Fruit fly (Drosophila melanogaster): ENCODE results near the gene amx.

Gene amx

DNA sequence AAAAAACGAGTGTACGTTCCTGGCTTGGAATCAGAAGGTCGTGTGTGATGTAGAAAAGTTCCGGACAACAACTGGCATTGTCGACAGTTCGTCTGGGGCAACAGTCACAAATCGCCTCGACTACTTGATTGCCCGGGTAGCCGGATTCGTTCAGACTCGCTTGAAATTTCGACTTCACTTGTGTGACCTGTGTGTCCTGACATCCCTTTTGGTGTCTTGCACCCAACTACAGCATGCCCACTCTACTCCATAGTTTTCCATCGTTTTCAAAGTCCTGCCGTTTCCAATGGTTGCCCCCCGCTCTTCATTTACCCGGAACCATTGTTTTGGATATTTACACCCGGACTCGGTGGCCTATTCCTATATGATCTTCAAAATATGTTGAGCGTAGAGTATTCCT is 20.5 kb upstream of the amx start, which contains the start of gene Erk7 (continued):
- TF ChIP-seq CG30020 (tag; optimal IDR thresholded peaks at IDR 0.05), result no peak

DNA sequence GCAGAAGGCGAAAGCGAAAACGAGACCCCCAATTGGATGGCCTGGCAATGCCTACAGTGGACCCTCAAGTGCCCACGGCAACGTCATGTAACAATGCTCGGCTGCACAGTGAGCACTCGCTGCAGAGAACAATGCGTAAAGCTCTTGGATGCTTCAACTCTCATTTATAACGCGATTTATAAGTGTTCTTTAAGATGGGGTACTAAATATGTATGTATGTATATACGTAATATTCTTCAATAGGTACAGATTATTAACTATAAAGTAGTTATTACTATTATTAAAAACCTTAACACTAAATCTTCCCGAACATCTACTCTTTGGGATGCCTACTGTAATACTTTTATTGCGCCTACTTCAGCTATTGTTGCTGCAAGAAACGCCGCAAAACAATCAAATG is 18.9 kb upstream of the amx start:
- TF ChIP-seq CG6689 (GFP tag; IDR thresholded peaks at IDR 0.05), result 0 out of 2 replicates have a peak, but pooled peaks have one; percentile 21
- no peak for TF ChIP-seq dpn (GFP tag; optimal IDR thresholded peaks at IDR 0.05)
- no peak for TF ChIP-seq CG17361 (GFP tag; IDR thresholded peaks at IDR 0.05)
- TF ChIP-seq CG3407 (GFP tag; optimal IDR thresholded peaks at IDR 0.05), result no peak
- TF ChIP-seq BtbVII (GFP tag; optimal IDR thresholded peaks at IDR 0.05), result no peak
- TF ChIP-seq ssp (GFP tag; IDR thresholded peaks at IDR 0.05), result no peak
- TF ChIP-seq CG7357 (GFP tag; IDR thresholded peaks at IDR 0.05), result no peak
- peak; percentile 69 for TF ChIP-seq grau (tag; optimal IDR thresholded peaks at IDR 0.05)
- no peak for TF ChIP-seq ato (GFP tag; IDR thresholded peaks at IDR 0.05; ENCODE audit: partially characterized antibody)
- TF ChIP-seq row (GFP tag; IDR thresholded peaks at IDR 0.05), result peak; percentile 33; the same call in 2 of the 3 replicates
- peak; percentile 23; the same call in 1 of the 2 replicates for TF ChIP-seq Drgx (GFP tag; IDR thresholded peaks at IDR 0.05)
- TF ChIP-seq Ets65A (GFP tag), result peak; percentile 5
- peak; percentile 24 for TF ChIP-seq Med (GFP tag)

DNA sequence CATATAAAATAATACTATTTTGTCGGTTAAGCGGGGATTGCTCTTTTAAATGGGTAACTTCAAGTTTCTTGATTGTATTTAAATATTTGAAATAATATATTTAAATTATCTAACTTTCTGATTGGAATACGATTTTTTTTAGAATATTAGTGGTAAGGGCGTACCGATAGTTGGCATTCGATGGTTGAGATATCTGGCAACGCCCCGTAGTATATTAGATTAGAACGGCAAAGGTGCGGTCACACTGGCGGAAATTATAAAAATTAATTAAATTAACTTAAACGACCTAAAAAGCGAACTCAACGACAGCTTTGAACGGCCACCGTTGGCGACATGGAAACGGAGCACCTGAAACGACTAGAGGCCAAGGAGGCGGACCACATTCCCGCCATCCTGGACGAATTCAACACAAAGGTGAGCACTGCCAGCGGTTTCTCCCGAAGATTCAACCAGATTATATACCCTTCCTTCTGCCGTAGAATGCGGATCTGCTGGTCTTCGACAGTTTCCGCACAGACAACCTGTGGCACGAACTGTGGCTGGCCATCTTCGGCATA is 8.9 kb upstream of the amx start, which contains the start of gene ric8a:
Gene ric8a, plus strand, starts transcription at position 205 of the 557 bp plus-strand sequence.
- no peak for TF ChIP-seq lov (optimal IDR thresholded peaks at IDR 0.05)
- no peak for TF ChIP-seq lov (GFP tag; IDR thresholded peaks at IDR 0.05)
- TF ChIP-seq twi (tag; optimal IDR thresholded peaks at IDR 0.05), result no peak
- no peak for TF ChIP-seq CG10543 (GFP tag; optimal IDR thresholded peaks at IDR 0.05)
- no peak for TF ChIP-seq hth (optimal IDR thresholded peaks at IDR 0.05)
- no peak for TF ChIP-seq CG31441 (GFP tag; IDR thresholded peaks at IDR 0.05)
- TF ChIP-seq CG17912 (GFP tag; optimal IDR thresholded peaks at IDR 0.05), result no peak
- peak; percentile 99 for TF ChIP-seq CG7745 (tag; optimal IDR thresholded peaks at IDR 0.05)
- no peak for TF ChIP-seq HmgD (GFP tag; optimal IDR thresholded peaks at IDR 0.05)
- TF ChIP-seq Spps (tag; optimal IDR thresholded peaks at IDR 0.05), result no peak
- TF ChIP-seq danr (GFP tag; IDR thresholded peaks at IDR 0.05), result no peak
- no peak for TF ChIP-seq CG2678 (tag; optimal IDR thresholded peaks at IDR 0.05)
- no peak for TF ChIP-seq Fer2 (tag; optimal IDR thresholded peaks at IDR 0.05)
- no peak for TF ChIP-seq slp2 (GFP tag; optimal IDR thresholded peaks at IDR 0.05)
- TF ChIP-seq tap (tag; optimal IDR thresholded peaks at IDR 0.05), result no peak
- no peak for TF ChIP-seq org-1 (GFP tag; optimal IDR thresholded peaks at IDR 0.05)
- TF ChIP-seq bcd (GFP tag; optimal IDR thresholded peaks at IDR 0.05), result no peak
- TF ChIP-seq CG4617 (GFP tag; optimal IDR thresholded peaks at IDR 0.05; ENCODE audit: borderline replicate concordance), result peak; percentile 82
- no peak for TF ChIP-seq gsb (GFP tag; IDR thresholded peaks at IDR 0.05)
- no peak for TF ChIP-seq Taf1 (GFP tag; IDR thresholded peaks at IDR 0.05)
- no peak for TF ChIP-seq Kr (GFP tag; optimal IDR thresholded peaks at IDR 0.05)
- peak; percentile 30 for TF ChIP-seq CG2129 (GFP tag; IDR thresholded peaks at IDR 0.05; ENCODE audit: partially characterized antibody)
- TF ChIP-seq pho (GFP tag; optimal IDR thresholded peaks at IDR 0.05), result no peak
- TF ChIP-seq CTCF (GFP tag; optimal IDR thresholded peaks at IDR 0.05), result peak; percentile 10
- TF ChIP-seq CG10959 (GFP tag; IDR thresholded peaks at IDR 0.05), result no peak
- no peak for TF ChIP-seq ewg (GFP tag; optimal IDR thresholded peaks at IDR 0.05)
- no peak for TF ChIP-seq NC2α (GFP tag; optimal IDR thresholded peaks at IDR 0.05)
- TF ChIP-seq CG6813 (GFP tag; optimal IDR thresholded peaks at IDR 0.05), result no peak
- peak; percentile 68 for TF ChIP-seq ato (GFP tag; IDR thresholded peaks at IDR 0.05; ENCODE audit: partially characterized antibody)
- TF ChIP-seq vvl (GFP tag; IDR thresholded peaks at IDR 0.05), result peak; percentile 38; the same call in 1 of the 2 replicates
- no peak for TF ChIP-seq gce (GFP tag; IDR thresholded peaks at IDR 0.05)
- no peak for TF ChIP-seq CHES-1-like (GFP tag; optimal IDR thresholded peaks at IDR 0.05)
- no peak for TF ChIP-seq CG4360 (GFP tag; IDR thresholded peaks at IDR 0.05)
- TF ChIP-seq B-H2 (GFP tag; optimal IDR thresholded peaks at IDR 0.05), result no peak
- no peak for TF ChIP-seq CG10462 (GFP tag; optimal IDR thresholded peaks at IDR 0.05)
- no peak for TF ChIP-seq Side (GFP tag; optimal IDR thresholded peaks at IDR 0.05)
- no peak for TF ChIP-seq aop (GFP tag; IDR thresholded peaks at IDR 0.05)

Measured in whole organism, embryonic.